Fruit fly (Drosophila melanogaster): ENCODE data around the gene Nek2.

DNA sequence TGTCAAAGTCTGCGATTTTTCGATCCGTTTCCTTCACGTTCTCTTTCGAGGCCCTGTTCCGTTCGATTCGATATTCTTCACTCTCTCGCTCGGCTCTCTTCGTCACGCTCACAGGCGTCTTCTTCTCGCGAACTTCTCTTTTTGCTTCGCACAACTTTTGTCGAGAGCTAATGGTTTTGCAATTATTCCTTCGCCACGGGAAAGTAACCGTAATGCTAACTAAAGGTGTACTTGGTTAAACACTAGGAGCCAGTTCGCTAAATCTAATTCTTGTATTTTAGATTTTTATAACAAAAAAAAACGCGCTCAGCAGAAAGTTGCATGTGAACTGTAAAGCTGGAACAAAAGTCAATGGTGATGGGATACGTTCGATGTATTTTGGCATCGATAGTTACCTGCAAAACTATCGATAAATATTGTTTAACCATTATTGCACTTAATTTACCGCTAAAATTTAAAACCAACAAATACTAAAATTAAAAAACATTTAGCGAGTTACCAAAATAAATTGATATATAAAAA is 39.6 kb upstream of the Nek2 start, which contains the start of gene mahe:
- TF ChIP-seq insv (optimal IDR thresholded peaks at IDR 0.05) (no peak), Myc (optimal IDR thresholded peaks at IDR 0.05) (no peak), psq (optimal IDR thresholded peaks at IDR 0.05) (no peak), ttk (optimal IDR thresholded peaks at IDR 0.05) (no peak)

Data from Kc167 (cell line).